Worm (Caenorhabditis elegans): ENCODE results near the gene D1054.10.

DNA sequence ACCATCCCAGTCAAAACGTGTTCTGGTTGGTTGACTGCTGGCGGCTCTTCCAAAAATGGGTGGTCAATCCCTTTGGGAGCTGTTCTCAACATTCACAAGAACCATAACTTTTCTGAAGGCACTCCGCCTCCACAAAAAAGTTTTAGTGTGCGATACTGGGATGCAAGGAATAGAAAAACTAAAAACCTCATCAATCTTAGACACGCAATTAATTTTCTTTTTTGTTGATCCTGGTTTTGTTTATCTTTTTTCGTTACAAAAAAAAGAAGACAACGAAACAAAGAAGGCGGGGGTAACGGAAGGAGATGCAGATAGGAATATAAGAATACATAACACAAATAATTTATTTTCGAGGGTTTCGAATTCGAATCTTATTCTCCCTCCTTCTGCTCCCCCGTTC, 45.5 kb upstream of the D1054.10 start:
- TF ChIP-seq unc-39 (tag; optimal IDR thresholded peaks at IDR 0.05) (no peak), dmd-8 (GFP tag; IDR thresholded peaks at IDR 0.05) (no peak)

Data from whole organism, L4 larva.